Worm (Caenorhabditis elegans): ENCODE measurements around the gene srw-51.

Gene srw-51

ce11 chrV:17170822-17171221 lies at the start of gene srw-51:
Gene srw-51, minus strand, starts transcription at chrV:17170922.
- TF ChIP-seq W03F9.2 (tag; optimal IDR thresholded peaks at IDR 0.05) (no peak), dao-5 (tag; optimal IDR thresholded peaks at IDR 0.05) (no peak), him-1 (tag; optimal IDR thresholded peaks at IDR 0.05) (no peak)

- TF ChIP-seq W03F9.2 (tag; optimal IDR thresholded peaks at IDR 0.05) (no peak), him-1 (tag; optimal IDR thresholded peaks at IDR 0.05) (no peak)
These were observed 49.6 kb upstream of the srw-51 start, which contains the start of gene srh-109 for ce11 chrV:17220345-17220744. Gene srh-109, minus strand, starts transcription at chrV:17220445.

ce11 chrV:17217690-17218089 lies 47.0 kb upstream of the srw-51 start, which contains the start of gene srbc-62:
Gene srbc-62, plus strand, starts transcription at chrV:17217990.
- TF ChIP-seq dao-5 (tag; optimal IDR thresholded peaks at IDR 0.05) (no peak), W03F9.2 (tag; optimal IDR thresholded peaks at IDR 0.05) (no peak), him-1 (tag; optimal IDR thresholded peaks at IDR 0.05) (no peak)

- TF ChIP-seq W03F9.2 (tag; optimal IDR thresholded peaks at IDR 0.05) = no peak
- no peak for TF ChIP-seq dao-5 (tag; optimal IDR thresholded peaks at IDR 0.05)
- TF ChIP-seq him-1 (tag; optimal IDR thresholded peaks at IDR 0.05) = no peak
These were observed 44.9 kb upstream of the srw-51 start for ce11 chrV:17215602-17216001.

- TF ChIP-seq W03F9.2 (tag; optimal IDR thresholded peaks at IDR 0.05) (no peak), him-1 (tag; optimal IDR thresholded peaks at IDR 0.05) (no peak), dao-5 (tag; optimal IDR thresholded peaks at IDR 0.05) (no peak)
These were observed 42.0 kb upstream of the srw-51 start, which contains the start of gene srh-113 for ce11 chrV:17212743-17213142. Gene srh-113, plus strand, starts transcription at chrV:17213043.

ce11 chrV:17211989-17212731 lies 41.4 kb upstream of the srw-51 start, which contains the start of gene srh-236:
Gene srh-236, minus strand, starts transcription at chrV:17212039.
- TF ChIP-seq W03F9.2 (tag; optimal IDR thresholded peaks at IDR 0.05) (no peak), dao-5 (tag; optimal IDR thresholded peaks at IDR 0.05) (no peak), him-1 (tag; optimal IDR thresholded peaks at IDR 0.05) (no peak)

- no peak for TF ChIP-seq W03F9.2 (tag; optimal IDR thresholded peaks at IDR 0.05)
- no peak for TF ChIP-seq dao-5 (tag; optimal IDR thresholded peaks at IDR 0.05)
- no peak for TF ChIP-seq him-1 (tag; optimal IDR thresholded peaks at IDR 0.05)
These were observed 37.3 kb upstream of the srw-51 start, which contains the start of gene Y68A4A.13 for ce11 chrV:17208045-17208444. Gene Y68A4A.13, minus strand, starts transcription at chrV:17208145.

ce11 chrV:17206469-17206868 lies 35.7 kb upstream of the srw-51 start:
- TF ChIP-seq W03F9.2 (tag; optimal IDR thresholded peaks at IDR 0.05) (no peak), dao-5 (tag; optimal IDR thresholded peaks at IDR 0.05) (no peak), him-1 (tag; optimal IDR thresholded peaks at IDR 0.05) (no peak)

ce11 chrV:17201847-17202246 lies 31.1 kb upstream of the srw-51 start, which contains the start of gene Y68A4A.10:
Gene Y68A4A.10, plus strand, starts transcription at chrV:17202147.
- TF ChIP-seq dao-5 (tag; optimal IDR thresholded peaks at IDR 0.05) = no peak

- TF ChIP-seq W03F9.2 (tag; optimal IDR thresholded peaks at IDR 0.05) (no peak), him-1 (tag; optimal IDR thresholded peaks at IDR 0.05) (no peak), dao-5 (tag; optimal IDR thresholded peaks at IDR 0.05) (no peak)
These were observed 28.2 kb upstream of the srw-51 start, which contains the start of gene srz-96 for ce11 chrV:17198926-17199325. Gene srz-96, plus strand, starts transcription at chrV:17199226.

ce11 chrV:17192238-17192637 lies 21.5 kb upstream of the srw-51 start, which contains the start of gene srz-47:
Gene srz-47, minus strand, starts transcription at chrV:17192338.
- no peak for TF ChIP-seq W03F9.2 (tag; optimal IDR thresholded peaks at IDR 0.05)
- no peak for TF ChIP-seq him-1 (tag; optimal IDR thresholded peaks at IDR 0.05)
- TF ChIP-seq dao-5 (tag; optimal IDR thresholded peaks at IDR 0.05) = no peak

ce11 chrV:17190399-17190798 lies 19.7 kb upstream of the srw-51 start, which contains the start of gene str-199:
Gene str-199, minus strand, starts transcription at chrV:17190499.
- TF ChIP-seq dao-5 (tag; optimal IDR thresholded peaks at IDR 0.05) (no peak), him-1 (tag; optimal IDR thresholded peaks at IDR 0.05) (no peak), W03F9.2 (tag; optimal IDR thresholded peaks at IDR 0.05) (no peak)

ce11 chrV:17182045-17182444 lies 11.3 kb upstream of the srw-51 start, which contains the start of gene srh-159:
Gene srh-159, plus strand, starts transcription at chrV:17182345.
- TF ChIP-seq W03F9.2 (tag; optimal IDR thresholded peaks at IDR 0.05) (no peak), dao-5 (tag; optimal IDR thresholded peaks at IDR 0.05) (no peak)

ce11 chrV:17178457-17178856 lies 7.7 kb upstream of the srw-51 start, which contains the start of gene srh-174:
Gene srh-174, plus strand, starts transcription at chrV:17178757.
- TF ChIP-seq W03F9.2 (tag; optimal IDR thresholded peaks at IDR 0.05) (no peak), dao-5 (tag; optimal IDR thresholded peaks at IDR 0.05) (no peak), him-1 (tag; optimal IDR thresholded peaks at IDR 0.05) (no peak)
